Worm (Caenorhabditis elegans) whole organism, young adult: ENCODE results near the gene F20G2.2.

ENCODE experiments used
- C06A6.2 ChIP-seq: fragments of 200-800 bp; sonication (Bioruptor generic); conservative IDR thresholded peaks from 2 replicates; pipeline ENCODE4 v1.3.6; 2022; ENCODE audit warnings: missing genetic modification characterization, missing compliant biosample characterization
- D2030.7 ChIP-seq: fragments of 200-800 bp; sonication (Bioruptor generic); IDR thresholded peaks from 2 replicates; pipeline ENCODE4 v1.3.6; 2022; ENCODE audit warnings: missing genetic modification reagents, missing genetic modification characterization, missing compliant biosample characterization
- F52B5.7 ChIP-seq: sonication (generic microtip); optimal IDR thresholded peaks from 2 replicates; lab custom pipeline; 2016; ENCODE audit warnings: mild to moderate bottlenecking, missing genetic modification characterization, missing compliant biosample characterization
- F55B11.4 ChIP-seq: sonication (generic microtip); optimal IDR thresholded peaks from 2 replicates; lab custom pipeline; 2016; ENCODE audit warnings: missing compliant biosample characterization, missing genetic modification characterization, borderline replicate concordance; ENCODE audit not compliant: insufficient read depth
- K11D2.4 ChIP-seq: fragments of 200-800 bp; sonication (Bioruptor generic); IDR thresholded peaks from 2 replicates; pipeline ENCODE4 v1.3.6; 2022; ENCODE audit warnings: missing genetic modification reagents, missing genetic modification characterization, missing compliant biosample characterization
- T07F8.4 ChIP-seq: sonication (generic microtip); optimal IDR thresholded peaks from 2 replicates; lab custom pipeline; 2016; ENCODE audit warnings: mild to moderate bottlenecking, missing genetic modification characterization, moderate library complexity, missing compliant biosample characterization
- Y67H2A.10 ChIP-seq: fragments of 200-800 bp; sonication (Bioruptor generic); conservative IDR thresholded peaks from 2 replicates; pipeline ENCODE4 v1.3.6; 2022; ENCODE audit warnings: missing genetic modification reagents, missing genetic modification characterization, missing compliant biosample characterization
- Y95B8A.8 ChIP-seq: fragments of 200-800 bp; sonication (Bioruptor generic); IDR thresholded peaks from 2 replicates; pipeline ENCODE4 v1.3.6; 2022; ENCODE audit warnings: missing genetic modification reagents, missing genetic modification characterization, missing compliant biosample characterization
- ZK185.1 ChIP-seq: sonication (generic microtip); optimal IDR thresholded peaks from 2 replicates; lab custom pipeline; 2016; ENCODE audit warnings: mild to moderate bottlenecking, missing genetic modification characterization, missing compliant biosample characterization; ENCODE audit not compliant: poor library complexity, severe bottlenecking
- ama-1 ChIP-seq, 3 experiments: fragments of 150-350 bp in 1 of 3; sonication (generic microtip) in 2 of 3; optimal IDR thresholded peaks; 2 replicates each; lab custom pipeline; 2014 to 2018; ENCODE audit warnings: missing biosample characterization in 2 of 3, missing genetic modification characterization in 2 of 3, missing genetic modification reagents in 2 of 3
- aptf-3 ChIP-seq: fragments of 200-800 bp; sonication (Bioruptor generic); IDR thresholded peaks from 2 replicates; pipeline ENCODE4 v1.3.6; 2022; ENCODE audit warnings: missing genetic modification characterization, missing compliant biosample characterization
- atf-7 ChIP-seq: sonication (generic microtip); optimal IDR thresholded peaks from 2 replicates; lab custom pipeline; 2017; ENCODE audit warnings: mild to moderate bottlenecking, missing genetic modification characterization, missing compliant biosample characterization
- attf-5 ChIP-seq: fragments of 200-800 bp; sonication (Bioruptor generic); optimal IDR thresholded peaks from 2 replicates; lab custom pipeline; 2018; ENCODE audit warnings: mild to moderate bottlenecking, missing genetic modification characterization, missing compliant biosample characterization
- attf-6 ChIP-seq: fragments of 200-800 bp; sonication (Bioruptor generic); IDR thresholded peaks from 2 replicates; pipeline ENCODE4 v1.3.6; 2022; ENCODE audit warnings: missing genetic modification reagents, missing genetic modification characterization, missing compliant biosample characterization
- bed-1 ChIP-seq: fragments of 200-800 bp; sonication (Bioruptor generic); IDR thresholded peaks from 2 replicates; pipeline ENCODE4 v1.3.6; 2022; ENCODE audit warnings: missing genetic modification reagents, missing genetic modification characterization, missing compliant biosample characterization
- bed-2 ChIP-seq: fragments of 200-800 bp; sonication (Bioruptor generic); IDR thresholded peaks from 2 replicates; pipeline ENCODE4 v1.3.6; 2022; ENCODE audit warnings: missing genetic modification reagents, missing genetic modification characterization, missing compliant biosample characterization
- ceh-91 ChIP-seq: fragments of 200-800 bp; sonication (Bioruptor generic); IDR thresholded peaks from 2 replicates; pipeline ENCODE4 v1.3.6; 2022; ENCODE audit warnings: missing genetic modification reagents, missing genetic modification characterization, missing compliant biosample characterization
- die-1 ChIP-seq: sonication (generic microtip); optimal IDR thresholded peaks from 2 replicates; lab custom pipeline; 2016; ENCODE audit warnings: missing genotype, mild to moderate bottlenecking, missing genetic modification characterization, missing compliant biosample characterization
- dox-1 ChIP-seq: fragments of 200-800 bp; sonication (Bioruptor generic); IDR thresholded peaks from 2 replicates; pipeline ENCODE4 v1.3.6; 2022; ENCODE audit warnings: missing genetic modification reagents, missing genetic modification characterization, missing compliant biosample characterization
- let-526 ChIP-seq: fragments of 200-800 bp; sonication (Bioruptor generic); IDR thresholded peaks from 2 replicates; pipeline ENCODE4 v1.3.6; 2022; ENCODE audit warnings: missing genetic modification reagents, missing genetic modification characterization, missing compliant biosample characterization
- let-607 ChIP-seq, 2 experiments: fragments of 200-800 bp in 1 of 2; sonication (Bioruptor generic) in 1 of 2; sonication (generic microtip) in 1 of 2; optimal IDR thresholded peaks; 2 replicates each; lab custom pipeline; 2016 to 2018; ENCODE audit warnings: mild to moderate bottlenecking in 2 of 2, missing compliant biosample characterization in 2 of 2, missing genetic modification characterization in 2 of 2, moderate library complexity in 2 of 2, missing genotype in 1 of 2
- lin-40 ChIP-seq: sonication (generic microtip); optimal IDR thresholded peaks from 2 replicates; lab custom pipeline; 2016; ENCODE audit warnings: missing genetic modification characterization, mild to moderate bottlenecking, missing compliant biosample characterization, missing genotype, missing genetic modification reagents
- lsy-27 ChIP-seq: sonication (generic microtip); optimal IDR thresholded peaks from 2 replicates; lab custom pipeline; 2017; ENCODE audit warnings: missing genetic modification characterization, mild to moderate bottlenecking, missing compliant biosample characterization, antibody characterized with exemption, missing genotype, borderline replicate concordance; ENCODE audit not compliant: insufficient read depth
- madf-6 ChIP-seq: fragments of 200-800 bp; sonication (Bioruptor generic); IDR thresholded peaks from 2 replicates; pipeline ENCODE4 v1.3.6; 2022; ENCODE audit warnings: missing genetic modification reagents, missing genetic modification characterization, missing compliant biosample characterization
- madf-8 ChIP-seq: fragments of 200-800 bp; sonication (Bioruptor generic); conservative IDR thresholded peaks from 2 replicates; pipeline ENCODE4 v1.3.6; 2022; ENCODE audit warnings: missing genetic modification reagents, missing genetic modification characterization, missing compliant biosample characterization
- nfya-1 ChIP-seq: sonication (generic microtip); optimal IDR thresholded peaks from 2 replicates; lab custom pipeline; 2017; ENCODE audit warnings: antibody characterized with exemption, missing compliant biosample characterization, missing genetic modification characterization, borderline replicate concordance; ENCODE audit not compliant: insufficient read depth
- nfyb-1 ChIP-seq: fragments of 200-800 bp; sonication (Bioruptor generic); IDR thresholded peaks from 2 replicates; pipeline ENCODE4 v1.3.6; 2022; ENCODE audit warnings: missing genetic modification reagents, missing genetic modification characterization, missing compliant biosample characterization
- nhr-80 ChIP-seq: sonication (generic microtip); optimal IDR thresholded peaks from 2 replicates; lab custom pipeline; 2016; ENCODE audit warnings: missing genetic modification characterization, missing compliant biosample characterization
- pbrm-1 ChIP-seq: fragments of 200-800 bp; sonication (Bioruptor generic); IDR thresholded peaks from 2 replicates; pipeline ENCODE4 v1.3.6; 2022; ENCODE audit warnings: missing genetic modification reagents, missing genetic modification characterization, missing compliant biosample characterization
- pha-4 ChIP-seq: fragments of 150-350 bp; sonication (generic microtip); optimal IDR thresholded peaks from 2 replicates; lab custom pipeline; 2014; ENCODE audit warnings: missing biosample characterization, missing genetic modification reagents, missing genetic modification characterization
- snpc-1.3 ChIP-seq: sonication (generic microtip); optimal IDR thresholded peaks from 2 replicates; lab custom pipeline; 2017; ENCODE audit warnings: missing genetic modification characterization, mild to moderate bottlenecking, missing compliant biosample characterization, antibody characterized with exemption, moderate library complexity, missing genotype, missing genetic modification reagents; ENCODE audit not compliant: insufficient read depth
- snpc-4 ChIP-seq, 5 experiments: fragments of 150-350 bp in 1 of 5; sonication (generic microtip) in 4 of 5; optimal IDR thresholded peaks; 2 replicates each; lab custom pipeline; 2014 to 2018; ENCODE audit warnings: missing genetic modification characterization in 5 of 5, missing biosample characterization in 3 of 5, antibody characterized with exemption in 2 of 5, mild to moderate bottlenecking in 2 of 5, missing compliant biosample characterization in 2 of 5, missing genotype in 2 of 5, moderate library complexity in 2 of 5, missing genetic modification reagents in 1 of 5
- zfh-2 ChIP-seq: fragments of 200-800 bp; sonication (Bioruptor generic); conservative IDR thresholded peaks from 2 replicates; pipeline ENCODE4 v1.3.6; 2022; ENCODE audit warnings: missing genetic modification reagents, missing genetic modification characterization, missing compliant biosample characterization
- ztf-22 ChIP-seq: fragments of 200-800 bp; sonication (Bioruptor generic); optimal IDR thresholded peaks from 2 replicates; lab custom pipeline; 2018; ENCODE audit warnings: mild to moderate bottlenecking, missing genetic modification characterization, moderate library complexity, missing compliant biosample characterization

F20G2.2 gene

ce11 chrV:13787225-13787898, 31.2 kb upstream of the F20G2.2 start, which contains the start of the genes F53C11.4 and F53C11.5 (continued):
- TF ChIP-seq bed-1 (GFP tag; lab: Robert Waterston, UW) = no peak
- TF ChIP-seq nfya-1 = no peak
- TF ChIP-seq F52B5.7 (tag; lab: Kevin White, UChicago) = no peak
- no peak for TF ChIP-seq ztf-22 (GFP tag; lab: Kevin White, UChicago)
- TF ChIP-seq attf-5 (GFP tag; lab: Kevin White, UChicago) = peak; percentile 13
- TF ChIP-seq D2030.7 (GFP tag; lab: Robert Waterston, UW) = peak; percentile 25; the same call in 1 of the 2 replicates
- peak; percentile 79 for TF ChIP-seq madf-6 (GFP tag; lab: Robert Waterston, UW)
- no peak for TF ChIP-seq die-1 (tag; lab: Kevin White, UChicago)
- no peak for TF ChIP-seq ama-1 (optimal IDR thresholded peaks at IDR 0.05; lab: Kevin White, UChicago)
- TF ChIP-seq ama-1 (GFP tag; optimal IDR thresholded peaks at IDR 0.05; lab: Kevin White, UChicago) = no peak
- peak; percentile 75 for TF ChIP-seq pha-4 (tag; lab: Kevin White, UChicago)
- TF ChIP-seq, all 124 proteins: peak for 17

ce11 chrV:13785767-13786166, 29.6 kb upstream of the F20G2.2 start:
- no peak for TF ChIP-seq nfyb-1
- TF ChIP-seq pbrm-1 (GFP tag; lab: Robert Waterston, UW) = no peak
- TF ChIP-seq pha-4 (tag; lab: Kevin White, UChicago) = no peak
- TF ChIP-seq K11D2.4 (GFP tag; lab: Robert Waterston, UW) = no peak
- TF ChIP-seq madf-8 (GFP tag; lab: Robert Waterston, UW) = no peak
- TF ChIP-seq bed-2 (GFP tag; lab: Robert Waterston, UW) = no peak
- TF ChIP-seq snpc-4 (GFP tag; optimal IDR thresholded peaks at IDR 0.05; lab: Kevin White, UChicago) = no peak
- no peak for TF ChIP-seq snpc-4 (tag; optimal IDR thresholded peaks at IDR 0.05; lab: Kevin White, UChicago)
- TF ChIP-seq F52B5.7 (tag; lab: Kevin White, UChicago) = no peak

- TF ChIP-seq zfh-2 (no peak), Y95B8A.8 (GFP tag; lab: Robert Waterston, UW) (no peak), D2030.7 (GFP tag; lab: Robert Waterston, UW) (no peak), dox-1 (GFP tag; lab: Robert Waterston, UW) (0 out of 2 replicates have a peak, but pooled peaks have one; percentile 18), attf-6 (GFP tag; lab: Robert Waterston, UW) (no peak), snpc-1.3 (tag; lab: Kevin White, UChicago) (no peak), ceh-91 (GFP tag; lab: Robert Waterston, UW) (no peak), Y67H2A.10 (GFP tag; lab: Robert Waterston, UW) (no peak), pbrm-1 (GFP tag; lab: Robert Waterston, UW) (no peak), F55B11.4 (tag; lab: Kevin White, UChicago) (no peak), nhr-80 (tag; lab: Kevin White, UChicago) (peak; percentile 30), let-607 (tag; optimal IDR thresholded peaks at IDR 0.05; lab: Kevin White, UChicago) (no peak), lsy-27 (tag; lab: Kevin White, UChicago) (no peak), atf-7 (tag; lab: Kevin White, UChicago) (no peak), bed-1 (GFP tag; lab: Robert Waterston, UW) (no peak), lin-40 (tag; lab: Kevin White, UChicago) (no peak), aptf-3 (GFP tag; lab: Robert Waterston, UW) (no peak), ZK185.1 (tag; lab: Kevin White, UChicago) (peak; percentile 25), C06A6.2 (GFP tag; lab: Robert Waterston, UW) (no peak), let-526 (GFP tag; lab: Robert Waterston, UW) (no peak), T07F8.4 (tag; lab: Kevin White, UChicago) (no peak)
Observed at ce11 chrV:13782190-13782589, 26.0 kb upstream of the F20G2.2 start, which contains the start of gene decr-1.1. decr-1.1 (plus strand) TSS chrV:13782399.
